Fruit fly (Drosophila melanogaster) whole organism, prepupa: Measurements from ENCODE around the gene LSm3.

ENCODE experiments used
- CG11902 ChIP-seq: fragments of 200-800 bp; sonication (Bioruptor generic); optimal IDR thresholded peaks from 3 replicates; lab custom pipeline; 2016; ENCODE audit warnings: missing biosample characterization, missing genetic modification characterization
- CG16779 ChIP-seq: fragments of 200-800 bp; sonication (Bioruptor generic); optimal IDR thresholded peaks from 3 replicates; lab custom pipeline; 2017; ENCODE audit warnings: missing biosample characterization, mild to moderate bottlenecking, missing genetic modification characterization
- CG31627 ChIP-seq: fragments of 200-800 bp; sonication (Bioruptor generic); optimal IDR thresholded peaks from 3 replicates; lab custom pipeline; 2016; ENCODE audit warnings: missing biosample characterization, missing genetic modification characterization
- CG8119 ChIP-seq: fragments of 200-800 bp; sonication (Bioruptor generic); IDR thresholded peaks from 3 replicates; pipeline ENCODE4 v1.3.6; 2022; ENCODE audit warnings: missing biosample characterization, missing genetic modification characterization
- Met ChIP-seq: fragments of 200-800 bp; sonication (Bioruptor generic); optimal IDR thresholded peaks from 3 replicates; lab custom pipeline; 2016; ENCODE audit warnings: missing biosample characterization, missing genetic modification characterization
- cyc ChIP-seq: fragments of 200-800 bp; sonication (Bioruptor generic); optimal IDR thresholded peaks from 3 replicates; lab custom pipeline; 2016; ENCODE audit warnings: missing biosample characterization, missing genetic modification characterization
- net ChIP-seq: fragments of 200-800 bp; sonication (Bioruptor generic); optimal IDR thresholded peaks from 3 replicates; lab custom pipeline; 2016; ENCODE audit warnings: missing biosample characterization, missing genetic modification characterization

DNA sequence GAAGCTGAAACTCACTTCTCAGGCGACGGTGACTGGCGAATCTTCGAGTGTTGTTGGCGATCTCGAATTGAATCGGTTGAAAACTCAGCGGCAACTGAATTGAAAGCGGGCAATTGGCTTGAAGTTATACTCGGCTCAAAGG lies 47.9 kb upstream of the LSm3 start, which contains the start of gene CG12268:
- TF ChIP-seq CG16779 (tag; lab: Kevin White, UChicago): no peak
- no peak for TF ChIP-seq CG31627 (GFP tag; lab: Kevin White, UChicago)
- no peak for TF ChIP-seq CG8119
- no peak for TF ChIP-seq CG11902 (GFP tag; lab: Kevin White, UChicago)
- TF ChIP-seq cyc (GFP tag; lab: Kevin White, UChicago): no peak
- TF ChIP-seq Met (GFP tag; lab: Kevin White, UChicago): no peak
- no peak for TF ChIP-seq net (GFP tag; lab: Kevin White, UChicago)
